Fruit fly (Drosophila melanogaster): Measurements from ENCODE around the gene stx.

dm6 chrX:10750676-10751075 lies 5.9 kb upstream of the stx start:
- TF ChIP-seq kay (GFP tag; ENCODE audit: borderline replicate concordance): no peak
- no peak for TF ChIP-seq CG14711 (tag; optimal IDR thresholded peaks at IDR 0.05)
- no peak for TF ChIP-seq CG5204 (GFP tag; optimal IDR thresholded peaks at IDR 0.05)
- TF ChIP-seq pad (GFP tag; optimal IDR thresholded peaks at IDR 0.05): no peak
- TF ChIP-seq CG33017 (tag; optimal IDR thresholded peaks at IDR 0.05): no peak
- no peak for TF ChIP-seq tj (GFP tag; optimal IDR thresholded peaks at IDR 0.05)
- TF ChIP-seq CG7045 (GFP tag; optimal IDR thresholded peaks at IDR 0.05): no peak

Data from whole organism, adult.